Worm (Caenorhabditis elegans) whole organism, L4 larva: ENCODE results near the gene srv-13.
A peak's percentile ranks its signal among the peaks of the same experiment; 100 is the strongest.

Experiments
- F26F4.8 ChIP-seq: fragments of 200-800 bp; sonication (Bioruptor generic); conservative IDR thresholded peaks from 2 replicates; pipeline ENCODE4 v1.3.6; 2022; ENCODE audit warnings: missing genetic modification characterization, missing compliant biosample characterization
- T26A8.4 ChIP-seq: fragments of 200-800 bp; sonication (Bioruptor generic); IDR thresholded peaks from 2 replicates; pipeline ENCODE4 v1.3.6; 2022; ENCODE audit warnings: missing genetic modification characterization, missing compliant biosample characterization
- Y105C5A.15 ChIP-seq: fragments of 200-800 bp; sonication (Bioruptor generic); IDR thresholded peaks from 2 replicates; pipeline ENCODE4 v1.3.6; 2022; ENCODE audit warnings: missing genetic modification characterization, missing compliant biosample characterization
- arid-1 ChIP-seq: fragments of 200-800 bp; sonication (Bioruptor generic); conservative IDR thresholded peaks from 2 replicates; pipeline ENCODE4 v1.3.6; 2022; ENCODE audit warnings: missing genetic modification reagents, missing genetic modification characterization, missing compliant biosample characterization
- attf-4 ChIP-seq: sonication (generic microtip); optimal IDR thresholded peaks from 3 replicates; lab custom pipeline; 2017; ENCODE audit warnings: missing biosample characterization, missing genetic modification characterization
- ceh-28 ChIP-seq: fragments of 150-350 bp; optimal IDR thresholded peaks from 2 replicates; lab custom pipeline; 2014; ENCODE audit warnings: missing biosample characterization, missing genetic modification reagents, missing genetic modification characterization
- ceh-32 ChIP-seq: sonication (generic microtip); optimal IDR thresholded peaks from 2 replicates; lab custom pipeline; 2016; ENCODE audit warnings: mild to moderate bottlenecking, missing genetic modification characterization, missing compliant biosample characterization; ENCODE audit not compliant: poor library complexity
- ceh-62 ChIP-seq: sonication (generic microtip); optimal IDR thresholded peaks from 2 replicates; lab custom pipeline; 2017; ENCODE audit warnings: missing biosample characterization, missing genetic modification characterization
- ctbp-1 ChIP-seq: fragments of 200-800 bp; sonication (Bioruptor generic); IDR thresholded peaks from 2 replicates; pipeline ENCODE4 v1.3.6; 2022; ENCODE audit warnings: missing genetic modification reagents, missing genetic modification characterization, missing compliant biosample characterization
- daf-16 ChIP-seq, 3 experiments: sonication (generic microtip); optimal IDR thresholded peaks; 2 replicates each; lab custom pipeline; 2016 to 2017; ENCODE audit warnings: missing genetic modification characterization in 3 of 3, missing genetic modification reagents in 3 of 3, mild to moderate bottlenecking in 2 of 3, missing compliant biosample characterization in 2 of 3, missing biosample characterization in 1 of 3, moderate library complexity in 1 of 3
- daf-19 ChIP-seq: fragments of 200-800 bp; sonication (Bioruptor generic); conservative IDR thresholded peaks from 2 replicates; pipeline ENCODE4 v1.3.6; 2022; ENCODE audit warnings: missing genetic modification characterization, missing compliant biosample characterization
- daf-8 ChIP-seq: fragments of 200-800 bp; sonication (Bioruptor generic); IDR thresholded peaks from 2 replicates; pipeline ENCODE4 v1.3.6; 2022; ENCODE audit warnings: missing genetic modification characterization, missing compliant biosample characterization
- dmd-9 ChIP-seq: fragments of 200-800 bp; sonication (Bioruptor generic); IDR thresholded peaks from 2 replicates; pipeline ENCODE4 v1.3.6; 2022; ENCODE audit warnings: missing genetic modification reagents, missing genetic modification characterization, missing compliant biosample characterization
- duxl-1 ChIP-seq: sonication (generic microtip); optimal IDR thresholded peaks from 2 replicates; lab custom pipeline; 2016; ENCODE audit warnings: mild to moderate bottlenecking, missing genetic modification characterization, moderate library complexity, missing compliant biosample characterization; ENCODE audit not compliant: poor library complexity
- dve-1 ChIP-seq: sonication (generic microtip); optimal IDR thresholded peaks from 2 replicates; lab custom pipeline; 2017; ENCODE audit warnings: antibody characterized with exemption, mild to moderate bottlenecking, missing genetic modification characterization, missing compliant biosample characterization; ENCODE audit not compliant: insufficient read depth
- fkh-10 ChIP-seq: fragments of 150-350 bp; optimal IDR thresholded peaks from 2 replicates; lab custom pipeline; 2014; ENCODE audit warnings: missing biosample characterization, missing genetic modification reagents, missing genetic modification characterization
- hlh-11 ChIP-seq: fragments of 200-800 bp; sonication (Bioruptor generic); optimal IDR thresholded peaks from 2 replicates; lab custom pipeline; 2018; ENCODE audit warnings: mild to moderate bottlenecking, missing genetic modification characterization, missing compliant biosample characterization
- hlh-30 ChIP-seq: sonication (generic microtip); optimal IDR thresholded peaks from 2 replicates; lab custom pipeline; 2017; ENCODE audit warnings: antibody characterized with exemption, mild to moderate bottlenecking, missing genetic modification characterization, missing compliant biosample characterization; ENCODE audit not compliant: insufficient read depth
- hmg-1.1 ChIP-seq: fragments of 200-800 bp; sonication (Bioruptor generic); IDR thresholded peaks from 2 replicates; pipeline ENCODE4 v1.3.6; 2022; ENCODE audit warnings: missing genetic modification reagents, missing genetic modification characterization, missing compliant biosample characterization
- jun-1 ChIP-seq: fragments of 150-350 bp; optimal IDR thresholded peaks from 2 replicates; lab custom pipeline; 2014; ENCODE audit warnings: missing biosample characterization, missing genetic modification reagents, missing genetic modification characterization
- lin-1 ChIP-seq: fragments of 200-800 bp; sonication (Bioruptor generic); IDR thresholded peaks from 2 replicates; pipeline ENCODE4 v1.3.6; 2022; ENCODE audit warnings: missing genetic modification reagents, missing genetic modification characterization, missing compliant biosample characterization
- lin-39 ChIP-seq: fragments of 150-350 bp; optimal IDR thresholded peaks from 2 replicates; lab custom pipeline; 2014; ENCODE audit warnings: missing biosample characterization, missing genetic modification reagents, missing genetic modification characterization
- madf-5 ChIP-seq, 2 experiments: fragments of 200-800 bp; sonication (Bioruptor generic); IDR thresholded peaks; 2 replicates each; pipeline ENCODE4 v1.3.6; 2022; ENCODE audit warnings: missing compliant biosample characterization in 2 of 2, missing genetic modification characterization in 2 of 2
- mdl-1 ChIP-seq, 2 experiments: fragments of 150-350 bp in 1 of 2; sonication (generic microtip) in 1 of 2; optimal IDR thresholded peaks; 2 replicates each; lab custom pipeline; 2014 to 2017; ENCODE audit warnings: missing biosample characterization in 2 of 2, missing genetic modification characterization in 2 of 2
- mep-1 ChIP-seq: fragments of 150-350 bp; sonication (generic microtip); optimal IDR thresholded peaks from 3 replicates; lab custom pipeline; 2014; ENCODE audit warnings: missing biosample characterization, missing genetic modification characterization
- mxl-3 ChIP-seq: fragments of 200-800 bp; sonication (Bioruptor generic); optimal IDR thresholded peaks from 2 replicates; lab custom pipeline; 2018; ENCODE audit warnings: mild to moderate bottlenecking, missing genetic modification characterization, missing compliant biosample characterization
- nhr-102 ChIP-seq: sonication (generic microtip); optimal IDR thresholded peaks from 2 replicates; lab custom pipeline; 2016; ENCODE audit warnings: mild to moderate bottlenecking, missing genetic modification characterization, moderate library complexity, missing compliant biosample characterization
- nhr-11 ChIP-seq: fragments of 150-350 bp; optimal IDR thresholded peaks from 2 replicates; lab custom pipeline; 2014; ENCODE audit warnings: missing biosample characterization, missing genetic modification characterization
- nhr-28 ChIP-seq: fragments of 150-350 bp; optimal IDR thresholded peaks from 2 replicates; lab custom pipeline; 2014; ENCODE audit warnings: missing biosample characterization, missing genetic modification characterization
- pqm-1 ChIP-seq: sonication (generic microtip); optimal IDR thresholded peaks from 2 replicates; lab custom pipeline; 2017; ENCODE audit warnings: missing biosample characterization, missing genetic modification characterization
- rbr-2 ChIP-seq: sonication (generic microtip); optimal IDR thresholded peaks from 2 replicates; lab custom pipeline; 2016; ENCODE audit warnings: missing genotype, missing genetic modification characterization, missing compliant biosample characterization
- sdz-12 ChIP-seq: fragments of 200-800 bp; sonication (Bioruptor generic); optimal IDR thresholded peaks from 2 replicates; lab custom pipeline; 2018; ENCODE audit warnings: mild to moderate bottlenecking, missing genetic modification characterization, missing compliant biosample characterization
- unc-130 ChIP-seq: sonication (generic microtip); optimal IDR thresholded peaks from 2 replicates; lab custom pipeline; 2016; ENCODE audit warnings: missing genetic modification reagents, missing genetic modification characterization, missing compliant biosample characterization
- unc-62 ChIP-seq, 3 experiments: fragments of 150-350 bp in 1 of 3; sonication (generic microtip); optimal IDR thresholded peaks in 2 of 3; peaks in 1 of 3; 1 replicate in 1 of 3; 2 replicates in 2 of 3; lab custom pipeline; 2014 to 2017; ENCODE audit warnings: missing biosample characterization in 3 of 3, missing genetic modification characterization in 3 of 3, missing genetic modification reagents in 3 of 3, missing genotype in 1 of 3
- zip-2 ChIP-seq: fragments of 150-350 bp; optimal IDR thresholded peaks from 2 replicates; lab custom pipeline; 2014; ENCODE audit warnings: missing biosample characterization, missing genetic modification characterization
- ztf-11 ChIP-seq: fragments of 150-350 bp; optimal IDR thresholded peaks from 2 replicates; lab custom pipeline; 2014; ENCODE audit warnings: missing biosample characterization, missing genetic modification characterization
- ztf-7 ChIP-seq: fragments of 150-350 bp; optimal IDR thresholded peaks from 2 replicates; lab custom pipeline; 2014; ENCODE audit warnings: missing biosample characterization, missing genetic modification characterization

srv-13 gene

DNA sequence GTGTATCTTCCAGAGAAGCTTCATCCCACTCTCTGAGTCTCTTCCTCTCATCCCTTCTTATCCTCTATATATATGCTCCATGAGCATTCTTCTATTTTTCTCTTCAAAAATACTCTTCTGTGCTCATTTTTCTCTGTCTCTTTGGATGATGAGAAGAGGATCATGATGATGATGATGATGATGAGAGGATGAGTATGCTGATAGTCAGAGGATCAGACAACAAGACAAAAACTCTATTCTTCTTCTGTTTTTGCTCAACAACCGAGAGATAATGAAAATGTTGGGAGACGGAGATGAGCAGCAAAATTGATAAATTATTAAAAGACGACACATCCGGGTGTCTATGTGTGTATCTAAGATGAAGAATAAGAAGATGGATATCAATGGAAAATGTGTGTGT, 11.6 kb upstream of the srv-13 start:
- TF ChIP-seq hlh-30 (tag; lab: Kevin White, UChicago), result peak; percentile 4
- no peak for TF ChIP-seq unc-130 (GFP tag; lab: Kevin White, UChicago)
- TF ChIP-seq unc-62 (GFP tag; optimal IDR thresholded peaks at IDR 0.05 in 1 of 2; lab: Kevin White, UChicago), result peak in 1 of 2 experiments; percentile 96
- TF ChIP-seq unc-62 (tag; optimal IDR thresholded peaks at IDR 0.05; lab: Kevin White, UChicago), result no peak
- 0 out of 2 replicates have a peak, but pooled peaks have one; percentile 20 for TF ChIP-seq ctbp-1
- TF ChIP-seq daf-16 (GFP tag; optimal IDR thresholded peaks at IDR 0.05; lab: Kevin White, UChicago), result peak in 1 of 2 experiments; percentile 46
- TF ChIP-seq daf-16 (tag; optimal IDR thresholded peaks at IDR 0.05; lab: Kevin White, UChicago), result no peak
- peak; percentile 74 for TF ChIP-seq nhr-11 (tag; lab: Kevin White, UChicago)
- TF ChIP-seq ztf-11, result no peak

- TF ChIP-seq duxl-1, result no peak
- TF ChIP-seq arid-1 (GFP tag; lab: Robert Waterston, UW), result no peak
- TF ChIP-seq mep-1 (tag; lab: Kevin White, UChicago), result no peak
- no peak for TF ChIP-seq ceh-62 (tag; lab: Kevin White, UChicago)
- peak; percentile 27 for TF ChIP-seq fkh-10 (GFP tag; lab: Kevin White, UChicago)
- TF ChIP-seq mxl-3 (GFP tag; lab: Kevin White, UChicago), result no peak
- TF ChIP-seq dve-1 (tag; lab: Kevin White, UChicago), result no peak
Observed at ce11 chrIV:6395190-6395589, 9.8 kb upstream of the srv-13 start.

DNA sequence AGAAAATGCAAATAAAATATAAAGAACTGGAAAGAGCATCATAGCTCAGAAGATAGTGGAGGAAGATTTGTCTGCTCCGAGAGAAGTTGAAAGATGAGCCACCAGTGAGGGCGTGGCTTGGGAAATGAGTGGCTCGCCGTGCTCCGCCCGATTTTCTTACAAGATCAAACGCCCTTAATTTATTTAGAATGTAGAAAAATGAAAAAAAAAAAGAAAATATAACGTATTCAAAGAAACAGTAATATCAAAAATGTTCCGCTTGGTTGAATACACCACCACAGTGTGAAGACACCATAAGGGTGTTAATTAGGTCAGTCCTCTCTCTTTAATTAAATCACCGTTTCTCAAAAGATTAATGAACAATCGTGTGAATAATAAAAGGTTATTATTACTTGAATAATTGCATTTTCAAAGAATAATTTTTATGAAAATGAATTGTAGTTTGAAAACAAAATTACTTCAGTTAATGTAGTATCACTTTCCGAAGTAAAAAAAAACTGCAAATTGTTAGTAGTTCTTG, 2.5 kb upstream of the srv-13 start, which contains the start of gene sfrp-1:
Gene sfrp-1 (minus strand): TSS at position 51 of the 520 bp plus-strand sequence.
- no peak for TF ChIP-seq ceh-28 (tag; lab: Kevin White, UChicago)
- TF ChIP-seq madf-5 (GFP tag; IDR thresholded peaks at IDR 0.05; lab: Robert Waterston, UW), result no peak
- TF ChIP-seq zip-2, result no peak
- TF ChIP-seq T26A8.4 (GFP tag; lab: Robert Waterston, UW), result no peak

ce11 chrIV:6403399-6403798, 1.6 kb upstream of the srv-13 start:
- no peak for TF ChIP-seq sdz-12 (GFP tag; lab: Kevin White, UChicago)
- no peak for TF ChIP-seq ceh-28 (tag; lab: Kevin White, UChicago)
- TF ChIP-seq ceh-32 (tag; lab: Kevin White, UChicago), result no peak
- no peak for TF ChIP-seq nhr-28 (tag; lab: Kevin White, UChicago)
- no peak for TF ChIP-seq mdl-1 (tag; optimal IDR thresholded peaks at IDR 0.05; lab: Kevin White, UChicago)
- TF ChIP-seq lin-39 (tag; lab: Kevin White, UChicago), result no peak
- no peak for TF ChIP-seq rbr-2
- no peak for TF ChIP-seq daf-8 (GFP tag; lab: Robert Waterston, UW)
- no peak for TF ChIP-seq arid-1 (GFP tag; lab: Robert Waterston, UW)
- no peak for TF ChIP-seq hlh-30 (tag; lab: Kevin White, UChicago)

- TF ChIP-seq nhr-102 (tag; lab: Kevin White, UChicago), result no peak
- no peak for TF ChIP-seq F26F4.8
- TF ChIP-seq dmd-9 (GFP tag; lab: Robert Waterston, UW), result no peak
- no peak for TF ChIP-seq jun-1 (tag; lab: Kevin White, UChicago)
- TF ChIP-seq lin-1 (GFP tag; lab: Robert Waterston, UW), result no peak
- no peak for TF ChIP-seq attf-4 (tag; lab: Kevin White, UChicago)
- no peak for TF ChIP-seq hmg-1.1
- TF ChIP-seq hlh-11 (tag; lab: Kevin White, UChicago), result no peak
- TF ChIP-seq daf-19 (GFP tag; lab: Robert Waterston, UW), result no peak
- TF ChIP-seq ztf-7 (tag; lab: Kevin White, UChicago), result no peak
- TF ChIP-seq pqm-1, result no peak
- TF ChIP-seq rbr-2, result no peak
- no peak for TF ChIP-seq Y105C5A.15 (GFP tag; lab: Robert Waterston, UW)
Observed at ce11 chrIV:6413482-6413881, 8.5 kb downstream of the srv-13 start, which contains the start of gene nlp-71. TSS of gene nlp-71 (minus strand) at chrIV:6413582.
